Fruit fly (Drosophila melanogaster): ENCODE results near the gene CG31441.
A peak's percentile ranks its signal among the peaks of the same experiment; 100 is the strongest.

CG31441 gene

DNA sequence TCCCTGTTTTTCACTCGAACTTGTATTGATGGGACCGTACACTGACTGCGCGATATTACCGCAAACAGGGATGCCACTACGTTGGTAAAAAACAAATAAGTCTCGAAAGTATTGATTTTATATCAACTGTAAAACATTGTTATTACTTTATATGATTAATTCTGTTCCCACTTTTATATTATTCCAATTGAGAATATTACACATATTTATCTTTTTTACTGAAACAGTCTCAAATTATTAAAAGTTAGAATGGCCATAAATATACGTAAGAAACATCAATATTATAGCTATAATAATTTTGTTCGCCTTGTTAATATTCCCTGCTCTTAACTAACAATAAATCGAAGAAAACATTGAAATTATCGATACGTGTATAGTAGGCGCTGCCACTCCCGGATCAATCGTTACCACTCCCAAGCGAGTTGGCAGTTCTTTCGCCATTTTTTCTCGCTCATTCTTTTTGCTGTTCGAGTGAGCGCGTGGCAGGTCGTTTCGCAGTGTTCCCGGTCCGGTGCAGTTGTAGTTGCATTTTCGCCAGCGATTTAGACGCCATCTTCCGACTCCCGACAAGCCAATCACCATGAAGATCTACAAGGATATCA lies 26.2 kb upstream of the CG31441 start, which contains the start of the genes SdhC and Tctp (continued):
- TF ChIP-seq grn (GFP tag; optimal IDR thresholded peaks at IDR 0.05) (no peak), Opbp (GFP tag; IDR thresholded peaks at IDR 0.05; ENCODE audit: partially characterized antibody) (no peak), wdn (GFP tag; IDR thresholded peaks at IDR 0.05) (no peak), Xrp1 (GFP tag; IDR thresholded peaks at IDR 0.05) (no peak; the same call in 1 of the 2 replicates), ken (GFP tag; IDR thresholded peaks at IDR 0.05) (no peak), CG30431 (GFP tag; optimal IDR thresholded peaks at IDR 0.05) (no peak), CG7928 (GFP tag; optimal IDR thresholded peaks at IDR 0.05) (no peak), caup (GFP tag; optimal IDR thresholded peaks at IDR 0.05; ENCODE audit: severe bottlenecking) (peak; percentile 20), disco-r (GFP tag; optimal IDR thresholded peaks at IDR 0.05) (no peak), Vsx1 (GFP tag; optimal IDR thresholded peaks at IDR 0.05) (peak; percentile 24), CG10462 (GFP tag; optimal IDR thresholded peaks at IDR 0.05) (peak; percentile 39), dan (GFP tag; IDR thresholded peaks at IDR 0.05) (no peak), eyg (GFP tag; optimal IDR thresholded peaks at IDR 0.05) (no peak), gsb-n (tag; optimal IDR thresholded peaks at IDR 0.05) (peak; percentile 45), scrt (GFP tag; optimal IDR thresholded peaks at IDR 0.05) (peak; percentile 32), tll (GFP tag; optimal IDR thresholded peaks at IDR 0.05) (no peak), CG10565 (GFP tag; optimal IDR thresholded peaks at IDR 0.05) (no peak), Mrtf (GFP tag; IDR thresholded peaks at IDR 0.05) (no peak), esg (GFP tag; conservative IDR thresholded peaks at IDR 0.05) (no peak), Oaz (GFP tag; IDR thresholded peaks at IDR 0.05) (no peak), sr (GFP tag; IDR thresholded peaks at IDR 0.05) (no peak), CG34224 (GFP tag; IDR thresholded peaks at IDR 0.05; ENCODE audit: partially characterized antibody) (peak; percentile 32; the same call in 1 of the 3 replicates), trh (GFP tag; optimal IDR thresholded peaks at IDR 0.05) (no peak), Oli (tag; optimal IDR thresholded peaks at IDR 0.05) (no peak), CG34376 (GFP tag; optimal IDR thresholded peaks at IDR 0.05) (peak; percentile 54), Gsc (GFP tag; IDR thresholded peaks at IDR 0.05) (no peak), ara (GFP tag; IDR thresholded peaks at IDR 0.05) (no peak), oc (tag; optimal IDR thresholded peaks at IDR 0.05) (no peak), ac (GFP tag; optimal IDR thresholded peaks at IDR 0.05) (no peak), pum (GFP tag; optimal IDR thresholded peaks at IDR 0.05) (no peak), Hsf (GFP tag; optimal IDR thresholded peaks at IDR 0.05) (peak; percentile 64), CG12071 (GFP tag; optimal IDR thresholded peaks at IDR 0.05) (no peak), Nf-YC (tag; optimal IDR thresholded peaks at IDR 0.05) (peak; percentile 70), HLH4C (GFP tag; IDR thresholded peaks at IDR 0.05; ENCODE audit: partially characterized antibody) (no peak), CG33213 (GFP tag; optimal IDR thresholded peaks at IDR 0.05) (peak; percentile 19), H2.0 (GFP tag; IDR thresholded peaks at IDR 0.05) (no peak), CG8281 (tag; optimal IDR thresholded peaks at IDR 0.05) (no peak), CG2889 (GFP tag; IDR thresholded peaks at IDR 0.05) (no peak), rib (GFP tag; IDR thresholded peaks at IDR 0.05) (peak; percentile 74; the same call in 1 of the 2 replicates), Lpt (GFP tag; optimal IDR thresholded peaks at IDR 0.05) (no peak), jumu (GFP tag; optimal IDR thresholded peaks at IDR 0.05) (peak; percentile 25), CG1647 (GFP tag; optimal IDR thresholded peaks at IDR 0.05) (no peak), tgo (GFP tag; IDR thresholded peaks at IDR 0.05) (no peak), Xbp1 (GFP tag; optimal IDR thresholded peaks at IDR 0.05) (peak; percentile 61), CG8765 (GFP tag; IDR thresholded peaks at IDR 0.05) (no peak), CG33557 (GFP tag; optimal IDR thresholded peaks at IDR 0.05) (no peak), bsh (GFP tag; optimal IDR thresholded peaks at IDR 0.05) (peak in 1 of 2 experiments; percentile 20), CHES-1-like (GFP tag; optimal IDR thresholded peaks at IDR 0.05) (peak; percentile 10), ewg (GFP tag; optimal IDR thresholded peaks at IDR 0.05) (peak; percentile 17), Meics (GFP tag; optimal IDR thresholded peaks at IDR 0.05) (peak; percentile 62)

All from whole organism, embryonic.